Fruit fly (Drosophila melanogaster) whole organism, embryonic: ENCODE results near the gene RpS28a.

Experiments
- Abd-B ChIP-seq: fragments of 200-800 bp; sonication (Bioruptor generic); optimal IDR thresholded peaks from 2 replicates; lab custom pipeline; 2018; ENCODE audit warnings: missing biosample characterization, mild to moderate bottlenecking, missing genetic modification characterization, moderate library complexity
- Bgb ChIP-seq: fragments of 200-800 bp; sonication (Bioruptor generic); IDR thresholded peaks from 2 replicates; pipeline ENCODE4 v1.3.6; 2022; ENCODE audit warnings: missing biosample characterization, missing genetic modification characterization; ENCODE audit not compliant: partially characterized antibody
- CG10147 ChIP-seq: fragments of 200-800 bp; sonication (Bioruptor generic); optimal IDR thresholded peaks from 2 replicates; lab custom pipeline; 2019; ENCODE audit warnings: missing biosample characterization, mild to moderate bottlenecking, missing genetic modification characterization, moderate library complexity
- CG12236 ChIP-seq: fragments of 200-800 bp; sonication (Bioruptor generic); optimal IDR thresholded peaks from 2 replicates; lab custom pipeline; 2016; ENCODE audit warnings: missing biosample characterization, missing genetic modification characterization
- CG13287 ChIP-seq: fragments of 200-800 bp; sonication (Bioruptor generic); IDR thresholded peaks from 2 replicates; pipeline ENCODE4 v1.3.6; 2022; ENCODE audit warnings: missing biosample characterization, missing genetic modification characterization; ENCODE audit not compliant: partially characterized antibody
- CG15514 ChIP-seq: fragments of 200-800 bp; sonication (Bioruptor generic); optimal IDR thresholded peaks from 3 replicates; lab custom pipeline; 2017; ENCODE audit warnings: missing biosample characterization, missing genetic modification characterization, mild to moderate bottlenecking, moderate library complexity, missing genetic modification reagents
- CG17912 ChIP-seq: fragments of 200-800 bp; sonication (Bioruptor generic); optimal IDR thresholded peaks from 2 replicates; lab custom pipeline; 2018; ENCODE audit warnings: missing biosample characterization, mild to moderate bottlenecking, missing genetic modification characterization
- CG31224 ChIP-seq: fragments of 200-800 bp; sonication (Bioruptor generic); IDR thresholded peaks from 2 replicates; pipeline ENCODE4 v1.3.6; 2022; ENCODE audit warnings: missing biosample characterization, missing genetic modification characterization
- CG31388 ChIP-seq: fragments of 200-800 bp; sonication (Bioruptor generic); optimal IDR thresholded peaks from 2 replicates; lab custom pipeline; 2016; ENCODE audit warnings: missing biosample characterization, missing genetic modification characterization
- CG42726 ChIP-seq: fragments of 200-800 bp; sonication (Bioruptor generic); IDR thresholded peaks from 2 replicates; pipeline ENCODE4 v1.3.6; 2022; ENCODE audit warnings: missing biosample characterization, missing genetic modification characterization; ENCODE audit not compliant: partially characterized antibody
- CG4328 ChIP-seq: fragments of 200-800 bp; sonication (Bioruptor generic); optimal IDR thresholded peaks from 3 replicates; lab custom pipeline; 2017; ENCODE audit warnings: missing biosample characterization, missing genetic modification reagents, missing genetic modification characterization
- CG7357 ChIP-seq: fragments of 200-800 bp; sonication (Bioruptor generic); IDR thresholded peaks from 3 replicates; pipeline ENCODE4 v1.3.6; 2022; ENCODE audit warnings: missing biosample characterization, missing genetic modification characterization
- CG7963 ChIP-seq: fragments of 200-800 bp; sonication (Bioruptor generic); IDR thresholded peaks from 3 replicates; pipeline ENCODE4 v1.3.6; 2022; ENCODE audit warnings: missing biosample characterization, missing genetic modification characterization; ENCODE audit not compliant: partially characterized antibody
- CG8924 ChIP-seq: fragments of 200-800 bp; optimal IDR thresholded peaks from 3 replicates; lab custom pipeline; 2019; ENCODE audit warnings: missing biosample characterization, mild to moderate bottlenecking, missing genetic modification characterization, moderate library complexity
- CG9876 ChIP-seq: fragments of 200-800 bp; sonication (Bioruptor generic); optimal IDR thresholded peaks from 2 replicates; lab custom pipeline; 2016; ENCODE audit warnings: missing biosample characterization, missing genetic modification characterization
- CrebB ChIP-seq: fragments of 200-800 bp; sonication (Bioruptor generic); optimal IDR thresholded peaks from 3 replicates; lab custom pipeline; 2018; ENCODE audit warnings: missing biosample characterization, mild to moderate bottlenecking, missing genetic modification characterization
- Deaf1 ChIP-seq: fragments of 200-800 bp; optimal IDR thresholded peaks from 3 replicates; lab custom pipeline; 2019; ENCODE audit warnings: missing biosample characterization, mild to moderate bottlenecking, missing genetic modification characterization, moderate library complexity
- Dll ChIP-seq: fragments of 200-800 bp; sonication (Bioruptor generic); IDR thresholded peaks from 4 replicates; pipeline ENCODE4 v1.3.6; 2022; ENCODE audit warnings: missing biosample characterization, missing genetic modification characterization; ENCODE audit not compliant: partially characterized antibody
- Dp ChIP-seq: fragments of 200-800 bp; sonication (Bioruptor generic); optimal IDR thresholded peaks from 2 replicates; lab custom pipeline; 2018; ENCODE audit warnings: missing biosample characterization, mild to moderate bottlenecking, missing genetic modification characterization, moderate library complexity
- Dref ChIP-seq: fragments of 200-800 bp; sonication (Bioruptor generic); IDR thresholded peaks from 2 replicates; pipeline ENCODE4 v1.3.6; 2022; ENCODE audit warnings: missing biosample characterization, missing genetic modification characterization
- Fer1 ChIP-seq: fragments of 200-800 bp; sonication (Bioruptor generic); optimal IDR thresholded peaks from 2 replicates; lab custom pipeline; 2017; ENCODE audit warnings: missing biosample characterization, mild to moderate bottlenecking, missing genetic modification characterization
- Fer2 ChIP-seq: fragments of 200-800 bp; sonication (Bioruptor generic); optimal IDR thresholded peaks from 2 replicates; lab custom pipeline; 2018; ENCODE audit warnings: missing biosample characterization, mild to moderate bottlenecking, missing genetic modification characterization, moderate library complexity
- HLH4C ChIP-seq: fragments of 200-800 bp; sonication (Bioruptor generic); IDR thresholded peaks from 3 replicates; pipeline ENCODE4 v1.3.6; 2022; ENCODE audit warnings: missing biosample characterization, missing genetic modification characterization; ENCODE audit not compliant: partially characterized antibody
- Hand ChIP-seq: fragments of 200-800 bp; sonication (Bioruptor generic); optimal IDR thresholded peaks from 2 replicates; lab custom pipeline; 2017; ENCODE audit warnings: mild to moderate bottlenecking, missing biosample characterization, missing genetic modification reagents, missing genetic modification characterization
- MESR4 ChIP-seq: fragments of 200-800 bp; sonication (Bioruptor generic); optimal IDR thresholded peaks from 2 replicates; lab custom pipeline; 2018; ENCODE audit warnings: missing biosample characterization, mild to moderate bottlenecking, missing genetic modification characterization, moderate library complexity
- Mrtf ChIP-seq: fragments of 200-800 bp; sonication (Bioruptor generic); IDR thresholded peaks from 3 replicates; pipeline ENCODE4 v1.3.6; 2022; ENCODE audit warnings: missing biosample characterization, missing genetic modification characterization
- Neu2 ChIP-seq: fragments of 200-800 bp; sonication (Bioruptor generic); optimal IDR thresholded peaks from 3 replicates; lab custom pipeline; 2016; ENCODE audit warnings: missing biosample characterization, missing genetic modification characterization, borderline replicate concordance
- Trl ChIP-seq, 3 experiments: fragments of >200 bp in 2 of 3; fragments of 200-800 bp in 1 of 3; sonication (Bioruptor generic) in 1 of 3; optimal IDR thresholded peaks; 2 replicates in 1 of 3; 3 replicates in 2 of 3; lab custom pipeline; 2016 to 2017; ENCODE audit warnings: missing biosample characterization in 1 of 3, missing genetic modification characterization in 1 of 3
- Xbp1 ChIP-seq: fragments of 200-800 bp; sonication (Bioruptor generic); optimal IDR thresholded peaks from 3 replicates; lab custom pipeline; 2016; ENCODE audit warnings: missing biosample characterization, mild to moderate bottlenecking, missing genetic modification characterization
- ato ChIP-seq: fragments of 200-800 bp; sonication (Bioruptor generic); IDR thresholded peaks from 2 replicates; pipeline ENCODE4 v1.3.6; 2022; ENCODE audit warnings: missing biosample characterization, missing genetic modification characterization; ENCODE audit not compliant: partially characterized antibody
- bcd ChIP-seq: fragments of 200-800 bp; sonication (Bioruptor generic); optimal IDR thresholded peaks from 2 replicates; lab custom pipeline; 2017; ENCODE audit warnings: missing biosample characterization, mild to moderate bottlenecking, missing genetic modification characterization
- bsh ChIP-seq, 2 experiments: fragments of 200-800 bp; sonication (Bioruptor generic); optimal IDR thresholded peaks; 2 replicates each; lab custom pipeline; 2017 to 2018; ENCODE audit warnings: mild to moderate bottlenecking in 2 of 2, missing biosample characterization in 2 of 2, missing genetic modification characterization in 2 of 2, moderate library complexity in 1 of 2
- dysf ChIP-seq: fragments of 200-800 bp; sonication (Bioruptor generic); IDR thresholded peaks from 3 replicates; pipeline ENCODE4 v1.3.6; 2022; ENCODE audit warnings: missing biosample characterization, missing genetic modification characterization
- exex ChIP-seq: fragments of 200-800 bp; sonication (Bioruptor generic); optimal IDR thresholded peaks from 4 replicates; lab custom pipeline; 2018; ENCODE audit warnings: missing biosample characterization, mild to moderate bottlenecking, missing genetic modification characterization, moderate library complexity
- gcm ChIP-seq: fragments of 200-800 bp; sonication (Bioruptor generic); optimal IDR thresholded peaks from 2 replicates; lab custom pipeline; 2019; ENCODE audit warnings: missing biosample characterization, mild to moderate bottlenecking, missing genetic modification characterization, moderate library complexity
- gem ChIP-seq: fragments of 200-800 bp; sonication (Bioruptor generic); optimal IDR thresholded peaks from 2 replicates; lab custom pipeline; 2019; ENCODE audit warnings: missing biosample characterization, mild to moderate bottlenecking, missing genetic modification characterization, moderate library complexity
- hb ChIP-seq: fragments of 200-800 bp; sonication (Bioruptor generic); IDR thresholded peaks from 3 replicates; pipeline ENCODE4 v1.3.6; 2022; ENCODE audit warnings: missing biosample characterization, missing genetic modification characterization; ENCODE audit not compliant: partially characterized antibody
- mld ChIP-seq: fragments of 200-800 bp; sonication (Bioruptor generic); IDR thresholded peaks from 3 replicates; pipeline ENCODE4 v1.3.6; 2022; ENCODE audit warnings: missing biosample characterization, missing genetic modification characterization; ENCODE audit not compliant: partially characterized antibody
- nerfin-2 ChIP-seq: fragments of 200-800 bp; sonication (Bioruptor generic); IDR thresholded peaks from 2 replicates; pipeline ENCODE4 v1.3.6; 2022; ENCODE audit warnings: missing biosample characterization, missing genetic modification characterization; ENCODE audit not compliant: partially characterized antibody
- pita ChIP-seq: fragments of 200-800 bp; sonication (Bioruptor generic); optimal IDR thresholded peaks from 2 replicates; lab custom pipeline; 2017; ENCODE audit warnings: missing biosample characterization, mild to moderate bottlenecking, missing genetic modification characterization
- rib ChIP-seq: fragments of 200-800 bp; sonication (Bioruptor generic); IDR thresholded peaks from 2 replicates; pipeline ENCODE4 v1.3.6; 2022; ENCODE audit warnings: missing biosample characterization, missing genetic modification characterization
- ro ChIP-seq: fragments of 200-800 bp; sonication (Bioruptor generic); IDR thresholded peaks from 2 replicates; pipeline ENCODE4 v1.3.6; 2022; ENCODE audit warnings: missing biosample characterization, missing genetic modification characterization
- so ChIP-seq: fragments of 200-800 bp; sonication (Bioruptor generic); IDR thresholded peaks from 3 replicates; pipeline ENCODE4 v1.3.6; 2022; ENCODE audit warnings: missing biosample characterization, missing genetic modification characterization
- sug ChIP-seq: fragments of 200-800 bp; optimal IDR thresholded peaks from 2 replicates; lab custom pipeline; 2019; ENCODE audit warnings: missing biosample characterization, mild to moderate bottlenecking, missing genetic modification characterization, moderate library complexity
- tx ChIP-seq: fragments of 200-800 bp; sonication (Bioruptor generic); optimal IDR thresholded peaks from 2 replicates; lab custom pipeline; 2016; ENCODE audit warnings: missing biosample characterization, missing genetic modification characterization
- vfl ChIP-seq: fragments of 200-800 bp; sonication (Bioruptor generic); optimal IDR thresholded peaks from 2 replicates; lab custom pipeline; 2016; ENCODE audit warnings: missing biosample characterization, missing genetic modification characterization
- wek ChIP-seq: fragments of 200-800 bp; sonication (Bioruptor generic); optimal IDR thresholded peaks from 3 replicates; lab custom pipeline; 2018; ENCODE audit warnings: missing biosample characterization, mild to moderate bottlenecking, missing genetic modification characterization, moderate library complexity
- zen2 ChIP-seq: fragments of 200-800 bp; sonication (Bioruptor generic); IDR thresholded peaks from 3 replicates; pipeline ENCODE4 v1.3.6; 2022; ENCODE audit warnings: missing biosample characterization, missing genetic modification characterization; ENCODE audit not compliant: partially characterized antibody

The RpS28a gene

dm6 chr3R:29997607-29998236 is 24.7 kb downstream of the RpS28a start, which contains the start of the genes CG15525 and CG11504 (continued):
- TF ChIP-seq gcm (GFP tag; lab: Kevin White, UChicago) (peak; percentile 26), CG31388 (GFP tag; lab: Kevin White, UChicago) (no peak), CG4328 (GFP tag; lab: Kevin White, UChicago) (no peak), CG9876 (GFP tag; lab: Kevin White, UChicago) (no peak), so (GFP tag; lab: Robert Waterston, UW) (no peak), zen2 (GFP tag; lab: Robert Waterston, UW) (peak; percentile 28; the same call in 1 of the 3 replicates), ato (GFP tag; lab: Robert Waterston, UW) (peak; percentile 71; the same call in 1 of the 2 replicates), Neu2 (GFP tag; lab: Kevin White, UChicago) (no peak), Fer2 (tag; lab: Kevin White, UChicago) (no peak), CG13287 (peak; percentile 95), CG15514 (peak; percentile 57), tx (GFP tag; lab: Kevin White, UChicago) (peak; percentile 56), CG7963 (GFP tag; lab: Robert Waterston, UW) (peak; percentile 54; the same call in 2 of the 3 replicates), mld (GFP tag; lab: Robert Waterston, UW) (0 out of 3 replicates have a peak, but pooled peaks have one; percentile 71), sug (tag; lab: Kevin White, UChicago) (no peak), Dp (peak; percentile 32), CG31224 (no peak), Trl (optimal IDR thresholded peaks at IDR 0.05; lab: Kevin White, UChicago) (no peak), Trl (GFP tag; optimal IDR thresholded peaks at IDR 0.05; lab: Kevin White, UChicago) (no peak), ro (GFP tag; lab: Robert Waterston, UW) (no peak), CG10147 (GFP tag; lab: Kevin White, UChicago) (no peak), Fer1 (GFP tag; lab: Kevin White, UChicago) (no peak), Hand (no peak), pita (GFP tag; lab: Kevin White, UChicago) (no peak), CG17912 (GFP tag; lab: Kevin White, UChicago) (no peak), Abd-B (GFP tag; lab: Kevin White, UChicago) (peak; percentile 86), wek (GFP tag; lab: Kevin White, UChicago) (no peak), rib (GFP tag; lab: Robert Waterston, UW) (no peak), CrebB (no peak), Mrtf (GFP tag; lab: Robert Waterston, UW) (no peak), vfl (GFP tag; lab: Kevin White, UChicago) (peak; percentile 34), Deaf1 (tag; lab: Kevin White, UChicago) (no peak), bcd (GFP tag; lab: Kevin White, UChicago) (no peak), bsh (GFP tag; optimal IDR thresholded peaks at IDR 0.05; lab: Kevin White, UChicago) (peak in 1 of 2 experiments; percentile 44), CG12236 (no peak)

- peak; percentile 71 for TF ChIP-seq MESR4 (GFP tag; lab: Kevin White, UChicago)
- peak; percentile 85 for TF ChIP-seq Bgb
- no peak for TF ChIP-seq Xbp1 (GFP tag; lab: Kevin White, UChicago)
- TF ChIP-seq nerfin-2 (GFP tag; lab: Robert Waterston, UW) = peak; percentile 56; the same call in 1 of the 2 replicates
- TF ChIP-seq CG42726 (GFP tag; lab: Robert Waterston, UW) = peak; percentile 77
- no peak for TF ChIP-seq CG7357 (GFP tag; lab: Robert Waterston, UW)
- no peak for TF ChIP-seq dysf (GFP tag; lab: Robert Waterston, UW)
- no peak for TF ChIP-seq exex (tag; lab: Kevin White, UChicago)
- TF ChIP-seq gem (tag; lab: Kevin White, UChicago) = no peak
- TF ChIP-seq CG8924 (tag; lab: Kevin White, UChicago) = peak; percentile 4
- peak; percentile 65 for TF ChIP-seq CG15514
- TF ChIP-seq Dll (GFP tag; lab: Robert Waterston, UW) = peak; percentile 73
- TF ChIP-seq hb (GFP tag; lab: Robert Waterston, UW) = peak; percentile 70; the same call in 1 of the 3 replicates
- peak; percentile 72 for TF ChIP-seq HLH4C (GFP tag; lab: Robert Waterston, UW)
- peak; percentile 89 for TF ChIP-seq Dref
These were observed 27.4 kb downstream of the RpS28a start, which contains the start of the genes CG7903 and Sas-6 for dm6 chr3R:29995035-29995434. Gene CG7903, minus strand, starts transcription at chr3R:29995231. Gene Sas-6, plus strand, starts transcription at chr3R:29995357.
